Worm (Caenorhabditis elegans): ENCODE data around the gene T24D5.4.

- TF ChIP-seq unc-55 (GFP tag; optimal IDR thresholded peaks at IDR 0.05) (no peak), tbx-2 (tag; optimal IDR thresholded peaks at IDR 0.05) (no peak), elt-2 (tag; optimal IDR thresholded peaks at IDR 0.05) (no peak)
These were observed 44.0 kb downstream of the T24D5.4 start for ce11 chrX:12640961-12641360.
